Worm (Caenorhabditis elegans) whole organism, L1 larva: ENCODE results near the gene let-4.

Experiments used
- alr-1 ChIP-seq: fragments of 200-800 bp; sonication (Bioruptor generic); optimal IDR thresholded peaks from 2 replicates; lab custom pipeline; 2018; ENCODE audit warnings: borderline replicate concordance, mild to moderate bottlenecking, missing genetic modification characterization, missing compliant biosample characterization
- fkh-4 ChIP-seq: sonication (generic microtip); optimal IDR thresholded peaks from 2 replicates; lab custom pipeline; 2016; ENCODE audit warnings: missing compliant biosample characterization, missing genetic modification characterization, borderline replicate concordance
- lsy-2 ChIP-seq, 2 experiments: fragments of 150-350 bp; optimal IDR thresholded peaks; 2 replicates each; lab custom pipeline; 2014; ENCODE audit warnings: missing biosample characterization in 2 of 2, missing genetic modification characterization in 2 of 2
- nhr-237 ChIP-seq: fragments of 150-350 bp; optimal IDR thresholded peaks from 2 replicates; lab custom pipeline; 2014; ENCODE audit warnings: missing biosample characterization, missing genetic modification characterization
- nhr-76 ChIP-seq: sonication (generic microtip); optimal IDR thresholded peaks from 2 replicates; lab custom pipeline; 2017; ENCODE audit warnings: missing biosample characterization, missing genetic modification characterization
- pag-3 ChIP-seq: sonication (generic microtip); optimal IDR thresholded peaks from 2 replicates; lab custom pipeline; 2017; ENCODE audit warnings: missing genetic modification characterization, mild to moderate bottlenecking, missing compliant biosample characterization, antibody characterized with exemption, borderline replicate concordance; ENCODE audit not compliant: insufficient read depth
- skn-1 ChIP-seq: fragments of 150-350 bp; optimal IDR thresholded peaks from 2 replicates; lab custom pipeline; 2014; ENCODE audit warnings: missing biosample characterization, missing genetic modification characterization
- snpc-4 ChIP-seq: fragments of 150-350 bp; optimal IDR thresholded peaks from 2 replicates; lab custom pipeline; 2014; ENCODE audit warnings: missing biosample characterization, missing genetic modification characterization
- ztf-11 ChIP-seq, 2 experiments: sonication (generic microtip); optimal IDR thresholded peaks; 2 replicates each; lab custom pipeline; 2016 to 2017; ENCODE audit warnings: missing genetic modification characterization in 2 of 2, missing biosample characterization in 1 of 2, missing compliant biosample characterization in 1 of 2

DNA sequence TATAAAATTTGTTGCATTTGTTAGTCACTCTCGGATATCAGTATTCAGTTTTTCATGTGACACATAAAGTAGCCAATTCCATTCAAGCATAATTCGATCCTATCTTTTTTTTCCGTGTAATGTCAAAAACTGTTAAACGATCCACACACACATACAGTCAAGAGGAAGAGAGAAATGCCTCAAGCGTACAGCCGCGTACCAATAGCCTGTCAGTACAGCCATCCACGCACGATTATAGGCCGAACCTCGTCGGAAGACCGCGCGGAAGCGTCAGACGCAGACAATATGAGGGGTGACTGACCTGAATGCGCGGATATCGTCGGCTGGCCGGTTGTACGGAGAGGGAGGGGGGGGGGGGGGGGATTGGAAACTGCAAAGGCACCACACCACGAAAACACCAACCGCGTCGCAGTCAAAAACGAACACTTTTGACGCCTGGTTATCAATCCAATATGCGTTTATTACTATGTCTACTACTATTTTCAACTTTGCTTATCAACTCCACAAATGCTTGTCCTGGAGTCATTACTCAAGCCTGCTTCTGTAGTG is at the start of gene let-4:
- no peak for TF ChIP-seq nhr-237 (tag; lab: Kevin White, UChicago)
- no peak for TF ChIP-seq nhr-76 (tag; lab: Kevin White, UChicago)
- TF ChIP-seq lsy-2 (tag; optimal IDR thresholded peaks at IDR 0.05; lab: Kevin White, UChicago) = no peak
- no peak for TF ChIP-seq ztf-11 (tag; optimal IDR thresholded peaks at IDR 0.05; lab: Kevin White, UChicago)
- no peak for TF ChIP-seq skn-1 (tag; lab: Kevin White, UChicago)
- TF ChIP-seq alr-1 (tag; lab: Kevin White, UChicago) = no peak
- no peak for TF ChIP-seq pag-3 (tag; lab: Kevin White, UChicago)
- TF ChIP-seq fkh-4 (tag; lab: Kevin White, UChicago) = no peak
- TF ChIP-seq snpc-4 = no peak
